Worm (Caenorhabditis elegans): Measurements from ENCODE around the gene R10D12.7.

R10D12.7 gene

DNA sequence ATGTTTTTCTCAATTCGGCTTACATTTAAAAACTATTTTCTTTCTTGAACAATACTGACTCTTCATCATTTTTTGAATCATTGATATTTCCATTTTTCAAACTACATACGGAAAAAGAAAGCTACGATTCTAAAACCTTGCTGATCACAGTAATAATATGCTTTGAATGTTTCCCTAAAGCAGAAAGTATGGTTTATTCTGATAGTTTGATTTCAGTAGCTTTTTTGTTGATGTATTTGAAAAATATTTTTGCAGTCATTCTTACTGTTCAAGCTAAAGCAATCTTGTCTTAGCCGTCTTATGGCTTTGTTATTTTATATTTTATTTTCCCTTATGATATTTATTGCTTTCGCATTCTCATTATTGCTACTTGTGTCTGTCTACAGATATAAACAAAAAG, 20.3 kb upstream of the R10D12.7 start, which contains the start of gene srxa-13:
TSS of gene srxa-13 (plus strand) at position 301 of the 400 bp plus-strand sequence.
- TF ChIP-seq dao-5 (tag; optimal IDR thresholded peaks at IDR 0.05) (no peak), W03F9.2 (tag; optimal IDR thresholded peaks at IDR 0.05) (no peak), him-1 (tag; optimal IDR thresholded peaks at IDR 0.05) (no peak)

DNA sequence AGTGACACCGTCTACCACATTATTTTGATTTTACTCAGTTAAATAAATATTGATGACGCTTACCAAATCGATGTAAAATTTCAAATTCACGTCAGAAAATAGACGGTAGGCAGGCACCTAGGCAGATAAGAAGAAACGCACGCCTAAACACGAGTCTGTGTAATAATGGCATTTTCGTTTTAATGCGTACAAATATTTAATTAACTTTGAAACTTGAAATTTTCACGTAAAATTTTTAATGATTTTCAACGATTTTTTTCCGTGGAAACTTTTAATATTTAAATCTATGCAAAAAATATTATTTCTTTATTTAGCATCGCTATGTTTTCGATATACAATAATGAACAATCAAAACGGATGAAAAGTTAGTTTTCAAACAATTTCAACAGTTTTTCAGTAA, 18.6 kb upstream of the R10D12.7 start, which contains the start of gene C06B3.16:
TSS of gene C06B3.16 (plus strand) at position 301 of the 400 bp plus-strand sequence.
- no peak for TF ChIP-seq him-1 (tag; optimal IDR thresholded peaks at IDR 0.05)
- no peak for TF ChIP-seq W03F9.2 (tag; optimal IDR thresholded peaks at IDR 0.05)
- no peak for TF ChIP-seq dao-5 (tag; optimal IDR thresholded peaks at IDR 0.05)

DNA sequence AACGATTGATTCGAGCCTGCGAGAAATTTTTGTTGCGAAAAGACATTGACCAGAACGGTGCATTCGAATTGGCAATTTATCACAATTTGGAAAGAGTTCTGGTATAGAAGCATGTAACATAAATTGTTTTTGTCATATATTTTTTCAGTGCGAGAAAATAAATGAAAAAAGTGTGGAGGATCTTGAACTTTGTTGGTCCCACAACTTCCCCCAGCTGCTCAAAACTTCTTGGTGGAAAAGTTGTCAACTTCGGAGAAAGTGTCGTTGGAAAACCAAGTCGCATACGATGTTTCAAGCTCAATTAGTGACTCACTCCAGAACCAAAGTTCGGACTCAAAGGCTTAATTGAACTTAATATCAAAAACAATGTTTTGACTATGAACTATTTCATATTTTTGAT, 17.9 kb upstream of the R10D12.7 start:
- no peak for TF ChIP-seq dao-5 (tag; optimal IDR thresholded peaks at IDR 0.05)

DNA sequence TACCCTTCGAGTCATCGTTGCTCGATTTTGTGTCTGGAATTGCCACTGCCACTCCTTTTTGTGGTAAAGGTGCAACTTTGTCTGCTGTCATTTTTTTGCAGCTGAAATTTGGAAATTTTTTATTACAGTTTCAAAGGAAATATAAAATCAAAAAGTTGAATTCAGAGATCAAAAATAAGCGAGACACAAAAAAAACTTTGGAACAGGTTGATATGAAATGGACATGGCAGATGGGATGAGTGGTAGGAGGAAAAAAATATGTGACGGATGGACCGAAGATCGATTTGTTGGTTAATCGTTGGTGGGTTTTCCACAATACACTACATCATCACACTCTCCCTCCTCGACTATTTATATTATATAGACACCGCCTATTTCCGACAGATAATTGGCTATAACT, 15.3 kb upstream of the R10D12.7 start, which contains the start of gene R10D12.1:
TSS of gene R10D12.1 (minus strand) at position 101 of the 400 bp plus-strand sequence.
- TF ChIP-seq W03F9.2 (tag; optimal IDR thresholded peaks at IDR 0.05): no peak
- no peak for TF ChIP-seq dao-5 (tag; optimal IDR thresholded peaks at IDR 0.05)
- TF ChIP-seq him-1 (tag; optimal IDR thresholded peaks at IDR 0.05): no peak

DNA sequence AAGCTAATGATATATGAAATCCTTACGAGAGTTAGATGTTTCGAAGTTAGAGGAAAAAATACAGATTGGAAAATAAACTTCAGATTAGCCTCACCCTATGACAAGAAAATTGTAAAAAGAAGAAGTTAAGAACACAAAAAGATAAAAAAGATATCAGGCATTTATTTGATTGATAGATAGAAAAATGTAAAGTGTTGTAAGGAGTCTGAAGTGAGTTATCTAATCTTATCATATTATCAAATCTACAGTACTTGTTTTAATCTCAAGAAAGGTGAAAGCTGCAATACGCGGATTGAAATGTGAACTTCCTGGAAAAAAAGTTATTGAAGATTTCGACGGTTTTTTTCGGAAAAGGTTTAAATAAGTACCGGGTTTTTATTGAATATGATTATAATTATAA, 14.4 kb upstream of the R10D12.7 start:
- TF ChIP-seq him-1 (tag; optimal IDR thresholded peaks at IDR 0.05) (no peak), dao-5 (tag; optimal IDR thresholded peaks at IDR 0.05) (no peak), W03F9.2 (tag; optimal IDR thresholded peaks at IDR 0.05) (no peak)

DNA sequence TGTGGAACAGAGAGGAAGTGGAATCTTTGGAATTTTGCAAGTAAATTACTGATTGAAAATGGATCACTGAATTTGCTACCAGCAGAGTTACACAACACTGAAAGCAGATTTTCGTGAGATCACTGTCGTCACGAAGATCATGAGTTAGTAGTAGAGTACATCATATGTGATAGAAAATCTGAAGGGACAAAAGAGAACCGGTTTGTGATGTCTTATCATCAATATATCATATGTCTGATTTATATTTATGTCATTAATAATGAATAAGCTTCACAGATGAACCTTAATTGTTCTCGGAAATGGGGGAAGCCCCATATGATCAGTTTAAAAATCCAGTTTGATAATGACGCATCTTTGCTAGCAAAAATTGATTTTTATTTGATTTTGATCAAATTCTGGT, 13.8 kb upstream of the R10D12.7 start:
- no peak for TF ChIP-seq W03F9.2 (tag; optimal IDR thresholded peaks at IDR 0.05)
- TF ChIP-seq him-1 (tag; optimal IDR thresholded peaks at IDR 0.05): no peak
- TF ChIP-seq dao-5 (tag; optimal IDR thresholded peaks at IDR 0.05): no peak

DNA sequence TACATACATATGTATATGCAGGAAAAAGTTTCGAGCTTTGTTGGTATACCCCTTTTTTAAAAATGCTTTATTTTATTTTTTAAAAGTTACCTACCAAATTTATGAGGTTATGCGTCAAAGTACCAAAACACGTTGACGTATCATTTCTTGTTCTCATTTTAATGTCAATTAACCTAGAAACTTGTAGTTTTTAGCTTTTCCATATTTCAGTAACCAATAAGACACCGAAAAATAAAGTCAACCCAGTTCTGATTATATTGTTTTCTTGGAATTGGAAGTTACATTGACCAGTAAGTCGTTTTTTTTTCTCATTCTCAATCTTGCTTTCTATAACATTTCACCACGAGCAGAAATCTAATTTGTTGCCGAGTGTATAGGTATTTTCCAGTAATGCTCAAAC, 13.0 kb upstream of the R10D12.7 start, which contains the start of gene srw-145:
TSS of gene srw-145 (plus strand) at position 301 of the 400 bp plus-strand sequence.
- TF ChIP-seq W03F9.2 (tag; optimal IDR thresholded peaks at IDR 0.05): no peak

DNA sequence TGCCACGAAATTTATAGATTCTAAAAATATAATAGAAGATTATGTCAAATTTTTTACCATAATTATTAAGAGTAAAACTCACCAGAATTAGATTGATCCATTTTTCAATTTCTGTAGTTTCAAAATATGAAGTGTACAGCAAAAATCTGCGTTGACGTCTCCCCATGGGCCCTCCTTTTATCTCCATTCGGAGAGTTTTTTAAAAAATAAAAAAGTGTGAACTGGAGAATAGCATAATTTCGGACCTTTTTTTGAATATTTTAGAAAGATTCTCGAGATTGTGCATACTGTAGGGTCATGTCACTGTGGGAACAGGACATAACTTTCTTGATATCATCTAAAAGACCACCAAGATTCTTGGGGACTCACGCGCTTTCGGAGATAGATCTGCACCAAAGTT, 7.8 kb upstream of the R10D12.7 start, which contains the start of gene dpr-1:
TSS of gene dpr-1 (minus strand) at position 101 of the 400 bp plus-strand sequence.
- TF ChIP-seq dao-5 (tag; optimal IDR thresholded peaks at IDR 0.05): no peak

DNA sequence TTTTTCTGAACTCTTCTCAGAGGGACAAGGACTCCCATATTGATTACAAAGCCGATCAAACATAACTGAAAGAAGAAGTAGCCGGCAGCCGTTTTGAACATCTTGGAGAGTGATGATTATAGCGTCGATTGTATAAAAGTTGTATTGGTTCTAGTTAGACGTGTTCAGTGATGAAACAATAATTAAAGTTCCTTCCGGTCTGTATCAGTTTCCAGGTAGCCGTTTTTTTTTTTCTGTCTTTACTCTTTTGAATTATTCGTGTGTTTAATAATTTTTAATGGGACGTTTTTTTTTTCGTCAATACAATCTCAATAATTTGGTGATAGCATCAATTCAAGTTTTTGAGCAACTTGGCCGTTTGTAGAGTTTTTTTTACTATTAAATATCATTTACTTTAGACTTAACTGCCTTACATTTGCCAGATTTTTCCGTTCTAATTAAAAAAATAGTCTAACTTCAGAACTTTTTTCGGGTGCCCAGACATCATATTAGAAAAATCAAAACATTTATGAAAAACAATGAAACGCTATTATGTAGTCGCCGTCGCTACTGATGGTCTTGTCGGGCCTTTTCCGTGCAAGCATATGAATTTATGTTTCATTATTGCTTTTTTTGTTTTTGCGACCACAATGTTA, 3.4 kb upstream of the R10D12.7 start, which contains the start of the genes srx-10 and clec-226:
TSS of gene srx-10 (minus strand) at position 101 of the 635 bp plus-strand sequence.
TSS of gene clec-226 (plus strand) at position 585 of the 635 bp plus-strand sequence.
- TF ChIP-seq W03F9.2 (tag; optimal IDR thresholded peaks at IDR 0.05): no peak
- no peak for TF ChIP-seq him-1 (tag; optimal IDR thresholded peaks at IDR 0.05)
- TF ChIP-seq dao-5 (tag; optimal IDR thresholded peaks at IDR 0.05): no peak

DNA sequence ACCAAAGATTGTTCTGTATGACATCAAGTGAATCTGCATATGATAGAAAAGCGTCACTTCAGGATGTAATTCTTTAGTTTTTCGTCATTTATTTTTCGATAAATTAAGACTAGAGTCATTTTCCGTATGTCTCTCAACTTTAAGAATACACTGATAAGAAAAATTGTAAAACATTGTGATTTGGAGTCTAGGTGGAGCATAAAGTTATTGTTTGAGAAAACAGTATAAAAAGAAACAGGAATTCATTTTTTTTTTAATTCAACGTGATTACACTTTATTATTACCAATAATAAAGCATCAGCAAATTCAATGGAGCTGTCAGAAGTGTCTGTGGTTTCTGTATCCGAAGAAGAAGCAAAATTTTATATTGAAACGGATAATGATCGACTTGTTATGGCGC, 842 bp upstream of the R10D12.7 start, which contains the start of gene R10D12.6:
TSS of gene R10D12.6 (plus strand) at position 301 of the 400 bp plus-strand sequence.
- TF ChIP-seq W03F9.2 (tag; optimal IDR thresholded peaks at IDR 0.05): no peak
- no peak for TF ChIP-seq dao-5 (tag; optimal IDR thresholded peaks at IDR 0.05)
- TF ChIP-seq him-1 (tag; optimal IDR thresholded peaks at IDR 0.05): no peak

DNA sequence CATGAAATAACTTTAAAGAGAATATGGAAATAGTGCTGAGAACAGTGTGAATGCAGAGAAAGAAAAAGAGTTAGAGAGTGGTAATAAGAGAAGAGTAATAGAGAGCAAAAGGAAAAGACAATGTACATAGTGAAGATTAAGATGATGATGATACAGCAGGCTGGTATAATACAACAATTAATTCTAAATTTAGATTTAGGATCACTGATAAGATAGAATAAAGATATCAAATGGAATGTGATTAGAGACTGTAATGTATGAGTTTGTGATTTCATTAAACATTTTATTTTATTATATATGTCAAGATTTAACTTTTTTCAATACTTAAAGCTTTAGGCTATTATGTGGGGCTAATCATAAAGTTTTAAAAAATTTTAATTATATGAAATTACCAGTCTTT, 3.3 kb downstream of the R10D12.7 start, which contains the start of gene R10D12.8:
TSS of gene R10D12.8 (minus strand) at position 101 of the 400 bp plus-strand sequence.
- no peak for TF ChIP-seq him-1 (tag; optimal IDR thresholded peaks at IDR 0.05)
- no peak for TF ChIP-seq W03F9.2 (tag; optimal IDR thresholded peaks at IDR 0.05)
- no peak for TF ChIP-seq dao-5 (tag; optimal IDR thresholded peaks at IDR 0.05)

DNA sequence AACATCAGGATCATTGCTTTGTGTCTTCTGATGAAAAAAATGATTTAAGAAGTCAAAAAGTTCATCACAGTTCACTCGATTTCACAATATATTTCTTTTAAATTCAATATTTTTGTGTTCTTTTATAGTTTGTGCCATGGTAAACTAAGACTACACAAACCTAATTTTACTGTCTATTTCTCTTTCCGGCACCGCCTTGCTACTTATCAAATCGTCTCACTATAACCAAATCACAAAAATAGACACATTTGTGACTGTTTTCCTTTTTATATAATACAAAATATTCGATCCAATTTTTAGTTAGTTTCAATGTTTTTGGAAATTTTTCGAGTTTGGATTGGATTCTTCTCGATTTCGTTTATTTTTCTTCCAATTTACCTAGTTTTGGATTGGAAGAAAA, 4.2 kb downstream of the R10D12.7 start, which contains the start of gene swt-6:
TSS of gene swt-6 (plus strand) at position 301 of the 400 bp plus-strand sequence.
- TF ChIP-seq W03F9.2 (tag; optimal IDR thresholded peaks at IDR 0.05) (no peak), him-1 (tag; optimal IDR thresholded peaks at IDR 0.05) (no peak), dao-5 (tag; optimal IDR thresholded peaks at IDR 0.05) (no peak)

DNA sequence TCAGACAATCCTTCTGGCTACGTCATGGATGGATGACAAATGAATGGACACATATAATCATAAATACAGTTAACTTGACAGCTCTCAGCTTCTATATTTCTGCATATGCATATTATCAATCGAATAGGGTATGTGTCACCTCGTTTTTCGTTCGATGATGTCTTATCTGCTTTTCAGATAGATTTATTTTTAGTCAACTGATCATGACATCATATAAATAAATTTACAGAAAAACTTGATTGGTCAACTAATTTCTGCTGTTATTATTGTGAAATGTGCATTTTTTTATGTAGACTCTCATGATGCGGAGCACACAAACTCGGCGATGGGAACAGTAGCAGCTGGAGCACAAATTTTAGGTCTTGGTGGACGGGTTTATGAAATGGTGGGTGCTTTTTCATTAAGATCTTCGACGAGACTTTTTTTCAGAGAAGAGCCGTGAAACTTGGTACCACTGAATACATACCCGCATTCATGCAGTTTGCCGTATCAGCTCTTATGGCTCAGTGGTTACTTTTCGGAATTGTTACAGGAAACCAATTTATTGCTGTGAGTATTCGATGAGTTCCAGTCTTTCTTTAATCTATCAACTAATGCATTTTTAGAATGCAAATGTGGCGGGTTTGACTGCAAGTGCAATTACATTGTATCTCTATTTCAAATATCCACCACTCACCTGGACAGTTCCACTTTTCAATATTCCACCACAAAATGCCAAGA, 5.7 kb downstream of the R10D12.7 start:
- TF ChIP-seq dao-5 (tag; optimal IDR thresholded peaks at IDR 0.05) (no peak), him-1 (tag; optimal IDR thresholded peaks at IDR 0.05) (no peak), W03F9.2 (tag; optimal IDR thresholded peaks at IDR 0.05) (no peak)

DNA sequence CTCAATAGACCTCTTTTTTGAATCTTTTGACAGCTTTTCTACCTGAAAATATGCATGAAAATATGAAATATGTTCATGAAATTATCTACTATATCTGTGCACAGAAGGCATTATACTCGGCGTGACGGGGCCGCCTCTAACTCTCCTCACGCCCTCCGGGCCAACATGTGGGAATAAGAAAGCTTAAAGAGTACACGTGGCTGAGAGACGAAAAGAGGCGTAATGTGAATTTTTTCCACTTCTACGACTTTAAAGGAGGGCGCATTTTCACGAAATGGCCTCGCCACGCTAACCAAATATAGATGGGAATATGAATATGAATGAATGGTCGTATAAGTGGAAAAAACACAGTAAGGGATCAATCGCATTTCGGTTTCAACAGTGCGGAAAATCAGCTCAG, 7.8 kb downstream of the R10D12.7 start:
- no peak for TF ChIP-seq dao-5 (tag; optimal IDR thresholded peaks at IDR 0.05)
- no peak for TF ChIP-seq W03F9.2 (tag; optimal IDR thresholded peaks at IDR 0.05)
- TF ChIP-seq him-1 (tag; optimal IDR thresholded peaks at IDR 0.05): no peak

Data from whole organism, L4/young adult.